Worm (Caenorhabditis elegans): ENCODE data around the gene ccdc-149.

The ccdc-149 gene

ce11 chrX:11517433-11517832 is 6.2 kb upstream of the ccdc-149 start:
- no peak for TF ChIP-seq C38D4.7 (GFP tag; optimal IDR thresholded peaks at IDR 0.05)
- no peak for TF ChIP-seq pros-1 (tag; optimal IDR thresholded peaks at IDR 0.05)
- no peak for TF ChIP-seq tbx-2 (tag; optimal IDR thresholded peaks at IDR 0.05)
- TF ChIP-seq nfya-1 (tag; optimal IDR thresholded peaks at IDR 0.05): no peak
- no peak for TF ChIP-seq hlh-6 (tag; optimal IDR thresholded peaks at IDR 0.05)
- no peak for TF ChIP-seq ztf-16 (tag; optimal IDR thresholded peaks at IDR 0.05)
- no peak for TF ChIP-seq ceh-31 (tag; optimal IDR thresholded peaks at IDR 0.05)
- no peak for TF ChIP-seq rnt-1 (tag; optimal IDR thresholded peaks at IDR 0.05)
- TF ChIP-seq sox-4 (tag; optimal IDR thresholded peaks at IDR 0.05): no peak
- TF ChIP-seq T23F11.4 (GFP tag; optimal IDR thresholded peaks at IDR 0.05): no peak

- TF ChIP-seq elt-2 (tag; optimal IDR thresholded peaks at IDR 0.05) (peak; percentile 61), madf-2 (tag; optimal IDR thresholded peaks at IDR 0.05) (no peak), pha-2 (tag; optimal IDR thresholded peaks at IDR 0.05) (no peak), dve-1 (tag; optimal IDR thresholded peaks at IDR 0.05) (no peak)
Observed at ce11 chrX:11515381-11515780, 4.1 kb upstream of the ccdc-149 start.

ce11 chrX:11509547-11509946 is 1.7 kb downstream of the ccdc-149 start:
- TF ChIP-seq ceh-6 (GFP tag; optimal IDR thresholded peaks at IDR 0.05) (no peak), elt-2 (tag; optimal IDR thresholded peaks at IDR 0.05) (peak; percentile 56)

- TF ChIP-seq dmd-4 (tag; optimal IDR thresholded peaks at IDR 0.05; ENCODE audit: borderline replicate concordance) (no peak), unc-42 (tag; optimal IDR thresholded peaks at IDR 0.05) (no peak), Y22D7AL.16 (tag; optimal IDR thresholded peaks at IDR 0.05) (no peak), C38D4.7 (GFP tag; optimal IDR thresholded peaks at IDR 0.05) (no peak), sdc-2 (tag; optimal IDR thresholded peaks at IDR 0.05) (no peak), pros-1 (tag; optimal IDR thresholded peaks at IDR 0.05) (no peak), hlh-30 (tag; optimal IDR thresholded peaks at IDR 0.05; ENCODE audit: insufficient read depth) (no peak)
Observed at ce11 chrX:11507836-11508235, 3.4 kb downstream of the ccdc-149 start.

ce11 chrX:11501967-11502366 is 9.3 kb downstream of the ccdc-149 start, which contains the start of gene F29G6.1:
Gene F29G6.1, plus strand, starts transcription at chrX:11502267.
- TF ChIP-seq ceh-24 (tag; optimal IDR thresholded peaks at IDR 0.05): no peak
- TF ChIP-seq fkh-6 (tag; optimal IDR thresholded peaks at IDR 0.05): no peak
- no peak for TF ChIP-seq syd-9 (tag; optimal IDR thresholded peaks at IDR 0.05)
- no peak for TF ChIP-seq ama-1 (optimal IDR thresholded peaks at IDR 0.05)
- no peak for TF ChIP-seq C38D4.7 (GFP tag; optimal IDR thresholded peaks at IDR 0.05)
- TF ChIP-seq lim-6 (tag; optimal IDR thresholded peaks at IDR 0.05): no peak

- TF ChIP-seq pha-4 (tag; optimal IDR thresholded peaks at IDR 0.05) (no peak), sox-4 (tag; optimal IDR thresholded peaks at IDR 0.05) (no peak), ztf-16 (tag; optimal IDR thresholded peaks at IDR 0.05) (no peak), npax-4 (tag; optimal IDR thresholded peaks at IDR 0.05) (no peak), ref-2 (tag; optimal IDR thresholded peaks at IDR 0.05) (no peak)
Observed at ce11 chrX:11500589-11500988, 10.7 kb downstream of the ccdc-149 start.

- TF ChIP-seq sox-4 (tag; optimal IDR thresholded peaks at IDR 0.05) (no peak), odd-2 (tag; optimal IDR thresholded peaks at IDR 0.05) (no peak), sdc-2 (tag; optimal IDR thresholded peaks at IDR 0.05) (no peak), sox-2 (GFP tag; IDR thresholded peaks at IDR 0.05) (no peak), ceh-6 (GFP tag; optimal IDR thresholded peaks at IDR 0.05) (no peak), ceh-2 (tag; optimal IDR thresholded peaks at IDR 0.05) (no peak), elt-4 (tag; optimal IDR thresholded peaks at IDR 0.05) (no peak), K09A11.1 (tag; optimal IDR thresholded peaks at IDR 0.05; ENCODE audit: insufficient read depth) (no peak), nhr-11 (tag; optimal IDR thresholded peaks at IDR 0.05) (no peak), lim-6 (tag; optimal IDR thresholded peaks at IDR 0.05) (no peak), ztf-16 (tag; optimal IDR thresholded peaks at IDR 0.05) (no peak), pat-9 (tag; optimal IDR thresholded peaks at IDR 0.05) (no peak), zip-5 (tag; optimal IDR thresholded peaks at IDR 0.05) (no peak), fkh-10 (GFP tag; optimal IDR thresholded peaks at IDR 0.05) (no peak), pax-1 (tag; optimal IDR thresholded peaks at IDR 0.05) (no peak)
Observed at ce11 chrX:11499738-11500137, 11.5 kb downstream of the ccdc-149 start, which contains the start of gene T25C12.3. Gene T25C12.3, minus strand, starts transcription at chrX:11499999.

All from whole organism, late embryonic.